Fruit fly (Drosophila melanogaster) whole organism, pupa: ENCODE measurements around the gene Est-Q.

ENCODE experiments used
- CG32121 ChIP-seq: fragments of 200-800 bp; sonication (Bioruptor generic); IDR thresholded peaks from 2 replicates; pipeline ENCODE4 v1.3.6; 2022; ENCODE audit warnings: missing biosample characterization, missing genetic modification characterization
- CG4496 ChIP-seq: fragments of 200-800 bp; sonication (Bioruptor generic); IDR thresholded peaks from 3 replicates; pipeline ENCODE4 v1.3.6; 2022; ENCODE audit warnings: missing biosample characterization, missing genetic modification characterization
- CG8159 ChIP-seq: fragments of 200-800 bp; sonication (Bioruptor generic); optimal IDR thresholded peaks from 3 replicates; lab custom pipeline; 2018; ENCODE audit warnings: missing biosample characterization, mild to moderate bottlenecking, missing genetic modification characterization, moderate library complexity
- D1 ChIP-seq: fragments of 200-800 bp; sonication (Bioruptor generic); optimal IDR thresholded peaks from 2 replicates; lab custom pipeline; 2018; ENCODE audit warnings: missing biosample characterization, mild to moderate bottlenecking, missing genetic modification characterization, moderate library complexity
- gl ChIP-seq: fragments of 200-800 bp; sonication (Bioruptor generic); optimal IDR thresholded peaks from 2 replicates; lab custom pipeline; 2018; ENCODE audit warnings: missing biosample characterization, mild to moderate bottlenecking, missing genetic modification characterization

DNA sequence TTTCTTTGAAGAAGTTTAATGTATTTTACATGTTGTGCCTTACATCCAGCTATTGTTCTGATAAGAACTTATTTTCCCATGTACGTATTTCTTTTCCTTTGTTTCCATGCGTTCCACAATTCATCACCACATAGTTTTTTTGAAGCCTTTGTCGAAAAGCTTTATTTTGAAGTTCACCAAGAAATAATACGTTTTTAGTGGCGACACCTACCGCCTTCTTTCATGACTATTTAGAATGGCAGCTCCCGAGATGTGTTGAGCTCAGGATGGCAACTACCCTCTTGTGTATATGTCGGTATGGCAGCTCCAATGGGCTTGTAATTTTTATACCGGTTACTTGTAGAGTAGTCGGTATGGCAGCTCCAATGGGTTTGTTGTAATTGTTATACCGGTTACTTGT, 17.4 kb upstream of the Est-Q start:
- TF ChIP-seq D1 (tag; lab: Kevin White, UChicago) (no peak), CG8159 (tag; lab: Kevin White, UChicago) (no peak), CG32121 (GFP tag; lab: Robert Waterston, UW) (no peak), CG4496 (GFP tag; lab: Robert Waterston, UW) (no peak), gl (tag; lab: Kevin White, UChicago) (no peak)
